Worm (Caenorhabditis elegans) whole organism, L2 larva: ENCODE results near the gene irld-19.

Experiments used
- Y55F3AM.14 ChIP-seq: fragments of 200-800 bp; sonication (Bioruptor generic); optimal IDR thresholded peaks from 2 replicates; lab custom pipeline; 2018; ENCODE audit warnings: mild to moderate bottlenecking, missing genetic modification characterization, missing compliant biosample characterization
- ZK546.5 ChIP-seq: sonication (generic microtip); optimal IDR thresholded peaks from 2 replicates; lab custom pipeline; 2017; ENCODE audit warnings: missing biosample characterization, missing genetic modification characterization
- ceh-16 ChIP-seq: fragments of 150-350 bp; optimal IDR thresholded peaks from 2 replicates; lab custom pipeline; 2014; ENCODE audit warnings: missing biosample characterization, missing genetic modification characterization
- nhr-12 ChIP-seq: fragments of 150-350 bp; optimal IDR thresholded peaks from 2 replicates; lab custom pipeline; 2014; ENCODE audit warnings: missing biosample characterization, missing genetic modification characterization
- nhr-23 ChIP-seq: fragments of 150-350 bp; optimal IDR thresholded peaks from 2 replicates; lab custom pipeline; 2014; ENCODE audit warnings: missing biosample characterization, missing genetic modification reagents, missing genetic modification characterization
- nhr-25 ChIP-seq: fragments of 150-350 bp; sonication (generic microtip); optimal IDR thresholded peaks from 3 replicates; lab custom pipeline; 2014; ENCODE audit warnings: missing biosample characterization, missing genetic modification characterization
- unc-55 ChIP-seq: fragments of 150-350 bp; sonication (generic microtip); optimal IDR thresholded peaks from 3 replicates; lab custom pipeline; 2014; ENCODE audit warnings: missing biosample characterization, missing genetic modification reagents, missing genetic modification characterization
- unc-62 ChIP-seq: fragments of 150-350 bp; optimal IDR thresholded peaks from 2 replicates; lab custom pipeline; 2014; ENCODE audit warnings: missing biosample characterization, missing genetic modification reagents, missing genetic modification characterization
- ztf-4 ChIP-seq: fragments of 150-350 bp; optimal IDR thresholded peaks from 2 replicates; lab custom pipeline; 2014; ENCODE audit warnings: missing biosample characterization, missing genetic modification characterization

ce11 chrIII:12788239-12788638 lies 24.1 kb upstream of the irld-19 start:
- TF ChIP-seq nhr-25 (no peak), Y55F3AM.14 (GFP tag; lab: Kevin White, UChicago) (no peak), ztf-4 (no peak), nhr-23 (tag; lab: Kevin White, UChicago) (no peak), nhr-12 (tag; lab: Kevin White, UChicago) (no peak), ZK546.5 (tag; lab: Kevin White, UChicago) (no peak), unc-55 (GFP tag; lab: Kevin White, UChicago) (no peak), unc-62 (GFP tag; lab: Kevin White, UChicago) (no peak), ceh-16 (tag; lab: Kevin White, UChicago) (no peak)
